Worm (Caenorhabditis elegans) whole organism, L4 larva: Measurements from ENCODE around the gene F15B9.11.

Experiments
- D1046.2 ChIP-seq: fragments of 200-800 bp; sonication (Bioruptor generic); IDR thresholded peaks from 2 replicates; pipeline ENCODE4 v1.3.6; 2022; ENCODE audit warnings: missing genetic modification characterization, missing compliant biosample characterization
- F37D6.2 ChIP-seq: sonication (generic microtip); optimal IDR thresholded peaks from 2 replicates; lab custom pipeline; 2016; ENCODE audit warnings: mild to moderate bottlenecking, missing genetic modification characterization, missing compliant biosample characterization
- F44E2.7 ChIP-seq: fragments of 200-800 bp; sonication (Bioruptor generic); IDR thresholded peaks from 2 replicates; pipeline ENCODE4 v2.1.2; 2022; ENCODE audit warnings: missing genetic modification characterization, missing compliant biosample characterization
- F49E8.2 ChIP-seq: sonication (generic microtip); optimal IDR thresholded peaks from 2 replicates; lab custom pipeline; 2016; ENCODE audit warnings: missing compliant biosample characterization, mild to moderate bottlenecking, missing genetic modification characterization, borderline replicate concordance
- R02D3.7 ChIP-seq: fragments of 150-350 bp; sonication (generic microtip); optimal IDR thresholded peaks from 3 replicates; lab custom pipeline; 2014; ENCODE audit warnings: missing biosample characterization, missing genetic modification characterization
- ZK546.5 ChIP-seq, 2 experiments: sonication (generic microtip); optimal IDR thresholded peaks; 2 replicates each; lab custom pipeline; 2017; ENCODE audit warnings: missing biosample characterization in 2 of 2, missing genetic modification characterization in 2 of 2
- ama-1 ChIP-seq: fragments of 150-350 bp; optimal IDR thresholded peaks from 2 replicates; lab custom pipeline; 2014; ENCODE audit warnings: inconsistent platforms, mixed read lengths
- attf-4 ChIP-seq: sonication (generic microtip); optimal IDR thresholded peaks from 3 replicates; lab custom pipeline; 2017; ENCODE audit warnings: missing biosample characterization, missing genetic modification characterization
- ceh-28 ChIP-seq: fragments of 150-350 bp; optimal IDR thresholded peaks from 2 replicates; lab custom pipeline; 2014; ENCODE audit warnings: missing biosample characterization, missing genetic modification reagents, missing genetic modification characterization
- ceh-32 ChIP-seq: sonication (generic microtip); optimal IDR thresholded peaks from 2 replicates; lab custom pipeline; 2016; ENCODE audit warnings: mild to moderate bottlenecking, missing genetic modification characterization, missing compliant biosample characterization; ENCODE audit not compliant: poor library complexity
- ctbp-1 ChIP-seq: fragments of 200-800 bp; sonication (Bioruptor generic); IDR thresholded peaks from 2 replicates; pipeline ENCODE4 v1.3.6; 2022; ENCODE audit warnings: missing genetic modification reagents, missing genetic modification characterization, missing compliant biosample characterization
- daf-12 ChIP-seq: fragments of 150-350 bp; optimal IDR thresholded peaks from 2 replicates; lab custom pipeline; 2014; ENCODE audit warnings: missing biosample characterization, missing genetic modification reagents, missing genetic modification characterization
- daf-16 ChIP-seq, 3 experiments: sonication (generic microtip); optimal IDR thresholded peaks; 2 replicates each; lab custom pipeline; 2016 to 2017; ENCODE audit warnings: missing genetic modification characterization in 3 of 3, missing genetic modification reagents in 3 of 3, mild to moderate bottlenecking in 2 of 3, missing compliant biosample characterization in 2 of 3, missing biosample characterization in 1 of 3, moderate library complexity in 1 of 3
- daf-19 ChIP-seq: fragments of 200-800 bp; sonication (Bioruptor generic); conservative IDR thresholded peaks from 2 replicates; pipeline ENCODE4 v1.3.6; 2022; ENCODE audit warnings: missing genetic modification characterization, missing compliant biosample characterization
- daf-8 ChIP-seq: fragments of 200-800 bp; sonication (Bioruptor generic); IDR thresholded peaks from 2 replicates; pipeline ENCODE4 v1.3.6; 2022; ENCODE audit warnings: missing genetic modification characterization, missing compliant biosample characterization
- dmd-6 ChIP-seq: fragments of 200-800 bp; sonication (Bioruptor generic); IDR thresholded peaks from 2 replicates; pipeline ENCODE4 v1.3.6; 2022; ENCODE audit warnings: missing genetic modification reagents, missing genetic modification characterization, missing compliant biosample characterization
- dmd-9 ChIP-seq: fragments of 200-800 bp; sonication (Bioruptor generic); IDR thresholded peaks from 2 replicates; pipeline ENCODE4 v1.3.6; 2022; ENCODE audit warnings: missing genetic modification reagents, missing genetic modification characterization, missing compliant biosample characterization
- dpl-1 ChIP-seq: fragments of 150-350 bp; optimal IDR thresholded peaks from 2 replicates; lab custom pipeline; 2014; ENCODE audit warnings: missing biosample characterization, missing genetic modification reagents, missing genetic modification characterization
- duxl-1 ChIP-seq: sonication (generic microtip); optimal IDR thresholded peaks from 2 replicates; lab custom pipeline; 2016; ENCODE audit warnings: mild to moderate bottlenecking, missing genetic modification characterization, moderate library complexity, missing compliant biosample characterization; ENCODE audit not compliant: poor library complexity
- egl-43 ChIP-seq: fragments of 200-800 bp; sonication (Bioruptor generic); IDR thresholded peaks from 2 replicates; pipeline ENCODE4 v1.3.6; 2022; ENCODE audit warnings: missing genetic modification reagents, missing genetic modification characterization, missing compliant biosample characterization
- fos-1 ChIP-seq: fragments of 150-350 bp; optimal IDR thresholded peaks from 2 replicates; lab custom pipeline; 2014; ENCODE audit warnings: missing biosample characterization, missing genetic modification characterization
- hif-1 ChIP-seq, 2 experiments: sonication (generic microtip); optimal IDR thresholded peaks; 2 replicates each; lab custom pipeline; 2016 to 2017; ENCODE audit warnings: missing compliant biosample characterization in 2 of 2, missing genetic modification characterization in 2 of 2, missing genetic modification reagents in 2 of 2, missing genotype in 2 of 2, mild to moderate bottlenecking in 1 of 2
- hlh-30 ChIP-seq: sonication (generic microtip); optimal IDR thresholded peaks from 2 replicates; lab custom pipeline; 2017; ENCODE audit warnings: antibody characterized with exemption, mild to moderate bottlenecking, missing genetic modification characterization, missing compliant biosample characterization; ENCODE audit not compliant: insufficient read depth
- hmg-1.1 ChIP-seq: fragments of 200-800 bp; sonication (Bioruptor generic); IDR thresholded peaks from 2 replicates; pipeline ENCODE4 v1.3.6; 2022; ENCODE audit warnings: missing genetic modification reagents, missing genetic modification characterization, missing compliant biosample characterization
- lin-1 ChIP-seq: fragments of 200-800 bp; sonication (Bioruptor generic); IDR thresholded peaks from 2 replicates; pipeline ENCODE4 v1.3.6; 2022; ENCODE audit warnings: missing genetic modification reagents, missing genetic modification characterization, missing compliant biosample characterization
- lin-13 ChIP-seq: fragments of 150-350 bp; optimal IDR thresholded peaks from 2 replicates; lab custom pipeline; 2014; ENCODE audit warnings: missing biosample characterization, missing genetic modification reagents, missing genetic modification characterization
- lin-29 ChIP-seq: fragments of 200-800 bp; sonication (Bioruptor generic); IDR thresholded peaks from 2 replicates; pipeline ENCODE4 v1.3.6; 2022; ENCODE audit warnings: missing genetic modification reagents, missing genetic modification characterization, missing compliant biosample characterization
- lin-38 ChIP-seq: fragments of 200-800 bp; sonication (Bioruptor generic); IDR thresholded peaks from 2 replicates; pipeline ENCODE4 v1.3.6; 2022; ENCODE audit warnings: missing genetic modification reagents, missing genetic modification characterization, missing compliant biosample characterization
- lir-3 ChIP-seq: sonication (generic microtip); optimal IDR thresholded peaks from 2 replicates; lab custom pipeline; 2016; ENCODE audit warnings: mild to moderate bottlenecking, missing genetic modification characterization, missing compliant biosample characterization
- lsy-2 ChIP-seq, 2 experiments: fragments of 150-350 bp in 1 of 2; sonication (generic microtip) in 1 of 2; optimal IDR thresholded peaks; 2 replicates each; lab custom pipeline; 2014 to 2017; ENCODE audit warnings: missing biosample characterization in 2 of 2, missing genetic modification characterization in 2 of 2
- madf-9 ChIP-seq: fragments of 200-800 bp; sonication (Bioruptor generic); conservative IDR thresholded peaks from 2 replicates; pipeline ENCODE4 v1.3.6; 2022; ENCODE audit warnings: missing genetic modification reagents, missing genetic modification characterization, missing compliant biosample characterization
- mdl-1 ChIP-seq, 2 experiments: fragments of 150-350 bp in 1 of 2; sonication (generic microtip) in 1 of 2; optimal IDR thresholded peaks; 2 replicates each; lab custom pipeline; 2014 to 2017; ENCODE audit warnings: missing biosample characterization in 2 of 2, missing genetic modification characterization in 2 of 2
- mdt-29 ChIP-seq: fragments of 200-800 bp; sonication (Bioruptor generic); IDR thresholded peaks from 2 replicates; pipeline ENCODE4 v1.3.6; 2022; ENCODE audit warnings: missing genetic modification reagents, missing genetic modification characterization, missing compliant biosample characterization
- mes-2 ChIP-seq: sonication (generic microtip); optimal IDR thresholded peaks from 2 replicates; lab custom pipeline; 2016; ENCODE audit warnings: missing genotype, mild to moderate bottlenecking, missing genetic modification characterization, missing compliant biosample characterization; ENCODE audit not compliant: poor library complexity, severe bottlenecking
- mxl-2 ChIP-seq: fragments of 200-800 bp; sonication (Bioruptor generic); conservative IDR thresholded peaks from 2 replicates; pipeline ENCODE4 v1.3.6; 2022; ENCODE audit warnings: missing genetic modification reagents, missing genetic modification characterization, missing compliant biosample characterization
- nhr-10 ChIP-seq: fragments of 150-350 bp; optimal IDR thresholded peaks from 2 replicates; lab custom pipeline; 2014; ENCODE audit warnings: missing biosample characterization, missing genetic modification characterization
- nhr-11 ChIP-seq: fragments of 150-350 bp; optimal IDR thresholded peaks from 2 replicates; lab custom pipeline; 2014; ENCODE audit warnings: missing biosample characterization, missing genetic modification characterization
- nhr-25 ChIP-seq: sonication (generic microtip); optimal IDR thresholded peaks from 2 replicates; lab custom pipeline; 2017; ENCODE audit warnings: missing genetic modification characterization, mild to moderate bottlenecking, missing compliant biosample characterization, antibody characterized with exemption, moderate library complexity, borderline replicate concordance; ENCODE audit not compliant: insufficient read depth
- nhr-28 ChIP-seq: fragments of 150-350 bp; optimal IDR thresholded peaks from 2 replicates; lab custom pipeline; 2014; ENCODE audit warnings: missing biosample characterization, missing genetic modification characterization
- nhr-6 ChIP-seq: fragments of 150-350 bp; optimal IDR thresholded peaks from 2 replicates; lab custom pipeline; 2014; ENCODE audit warnings: missing biosample characterization, missing genetic modification characterization
- nhr-76 ChIP-seq: fragments of 150-350 bp; optimal IDR thresholded peaks from 2 replicates; lab custom pipeline; 2014; ENCODE audit warnings: missing biosample characterization, missing genetic modification characterization
- nhr-77 ChIP-seq: fragments of 150-350 bp; optimal IDR thresholded peaks from 2 replicates; lab custom pipeline; 2014; ENCODE audit warnings: missing biosample characterization, missing genetic modification characterization
- pha-4 ChIP-seq, 2 experiments: fragments of 150-350 bp in 1 of 2; fragments of 200-800 bp in 1 of 2; sonication (Bioruptor generic) in 1 of 2; IDR thresholded peaks in 1 of 2; optimal IDR thresholded peaks in 1 of 2; 2 replicates each; pipeline versions ENCODE4 v1.3.6 to Lab custom; 2014 to 2022; ENCODE audit warnings: missing genetic modification characterization in 2 of 2, missing genetic modification reagents in 2 of 2, missing biosample characterization in 1 of 2, missing compliant biosample characterization in 1 of 2
- set-16 ChIP-seq: fragments of 200-800 bp; sonication (Bioruptor generic); IDR thresholded peaks from 2 replicates; pipeline ENCODE4 v1.3.6; 2022; ENCODE audit warnings: missing genetic modification reagents, missing genetic modification characterization, missing compliant biosample characterization
- snpc-4 ChIP-seq: fragments of 150-350 bp; optimal IDR thresholded peaks from 2 replicates; lab custom pipeline; 2014; ENCODE audit warnings: missing biosample characterization, missing genetic modification characterization
- tag-97 ChIP-seq: fragments of 200-800 bp; sonication (Bioruptor generic); IDR thresholded peaks from 2 replicates; pipeline ENCODE4 v1.3.6; 2022; ENCODE audit warnings: missing genetic modification characterization, missing compliant biosample characterization
- unc-130 ChIP-seq: sonication (generic microtip); optimal IDR thresholded peaks from 2 replicates; lab custom pipeline; 2016; ENCODE audit warnings: missing genetic modification reagents, missing genetic modification characterization, missing compliant biosample characterization
- unc-39 ChIP-seq: sonication (generic microtip); optimal IDR thresholded peaks from 2 replicates; lab custom pipeline; 2017; ENCODE audit warnings: missing biosample characterization, missing genetic modification characterization
- zfp-3 ChIP-seq: fragments of 200-800 bp; sonication (Bioruptor generic); conservative IDR thresholded peaks from 2 replicates; pipeline ENCODE4 v1.3.6; 2022; ENCODE audit warnings: missing genetic modification reagents, missing genetic modification characterization, missing compliant biosample characterization

F15B9.11 gene

ce11 chrV:13003378-13003777 is 10.7 kb upstream of the F15B9.11 start (continued):
- TF ChIP-seq F37D6.2 (peak; percentile 52), mdl-1 (tag; optimal IDR thresholded peaks at IDR 0.05; lab: Kevin White, UChicago) (peak in 1 of 2 experiments; percentile 68), nhr-11 (tag; lab: Kevin White, UChicago) (no peak), lin-13 (peak; percentile 36), daf-19 (GFP tag; lab: Robert Waterston, UW) (peak; percentile 94), nhr-10 (tag; lab: Kevin White, UChicago) (no peak), duxl-1 (tag; lab: Kevin White, UChicago) (peak; percentile 61), snpc-4 (no peak), egl-43 (peak; percentile 93), attf-4 (tag; lab: Kevin White, UChicago) (no peak), lin-38 (GFP tag; lab: Robert Waterston, UW) (peak; percentile 84), daf-16 (GFP tag; optimal IDR thresholded peaks at IDR 0.05; lab: Kevin White, UChicago) (peak; percentile 46 to 88), daf-16 (tag; optimal IDR thresholded peaks at IDR 0.05; lab: Kevin White, UChicago) (peak; percentile 65), nhr-25 (no peak), dmd-6 (GFP tag; lab: Robert Waterston, UW) (peak; percentile 65), mdt-29 (GFP tag; lab: Robert Waterston, UW) (0 out of 2 replicates have a peak, but pooled peaks have one; percentile 17), daf-8 (no peak), dmd-9 (GFP tag; lab: Robert Waterston, UW) (0 out of 2 replicates have a peak, but pooled peaks have one; percentile 41), daf-12 (tag; lab: Kevin White, UChicago) (no peak), F44E2.7 (0 out of 2 replicates have a peak, but pooled peaks have one; percentile 61), unc-130 (GFP tag; lab: Kevin White, UChicago) (peak; percentile 50), hif-1 (tag; optimal IDR thresholded peaks at IDR 0.05; lab: Kevin White, UChicago) (peak in 1 of 2 experiments; percentile 58), ctbp-1 (GFP tag; lab: Robert Waterston, UW) (peak; percentile 85), unc-39 (tag; lab: Kevin White, UChicago) (no peak), dpl-1 (GFP tag; lab: Kevin White, UChicago) (peak; percentile 46), lin-29 (GFP tag; lab: Robert Waterston, UW) (no peak), nhr-77 (tag; lab: Kevin White, UChicago) (peak; percentile 63), ceh-28 (tag; lab: Kevin White, UChicago) (no peak), set-16 (GFP tag; lab: Robert Waterston, UW) (no peak), mxl-2 (0 out of 2 replicates have a peak, but pooled peaks have one; percentile 48), pha-4 (GFP tag; IDR thresholded peaks at IDR 0.05; lab: Robert Waterston, UW) (peak; percentile 92), pha-4 (tag; optimal IDR thresholded peaks at IDR 0.05; lab: Kevin White, UChicago) (no peak), lsy-2 (tag; optimal IDR thresholded peaks at IDR 0.05; lab: Kevin White, UChicago) (no peak), nhr-28 (tag; lab: Kevin White, UChicago) (peak; percentile 72), mes-2 (tag; lab: Kevin White, UChicago) (peak; percentile 76), ZK546.5 (tag; optimal IDR thresholded peaks at IDR 0.05; lab: Kevin White, UChicago) (no peak), ama-1 (lab: Kevin White, UChicago) (no peak), F49E8.2 (peak; percentile 65), R02D3.7 (no peak), D1046.2 (GFP tag; lab: Robert Waterston, UW) (peak; percentile 69; the same call in 1 of the 2 replicates), hmg-1.1 (GFP tag; lab: Robert Waterston, UW) (peak; percentile 94), lir-3 (tag; lab: Kevin White, UChicago) (peak; percentile 14), tag-97 (GFP tag; lab: Robert Waterston, UW) (no peak), nhr-76 (tag; lab: Kevin White, UChicago) (no peak), fos-1 (tag; lab: Kevin White, UChicago) (no peak), lin-1 (GFP tag; lab: Robert Waterston, UW) (peak; percentile 75), nhr-6 (tag; lab: Kevin White, UChicago) (peak; percentile 61), madf-9 (GFP tag; lab: Robert Waterston, UW) (peak; percentile 53; the same call in 1 of the 2 replicates), hlh-30 (tag; lab: Kevin White, UChicago) (peak; percentile 56), ceh-32 (tag; lab: Kevin White, UChicago) (peak; percentile 25), zfp-3 (0 out of 2 replicates have a peak, but pooled peaks have one; percentile 39)
